Fruit fly (Drosophila melanogaster) whole organism, larva: ENCODE results near the gene CG15024.

Experiments
- noc ChIP-seq: fragments of 200-800 bp; sonication (Bioruptor generic); optimal IDR thresholded peaks from 3 replicates; lab custom pipeline; 2019; ENCODE audit warnings: missing biosample characterization, mild to moderate bottlenecking, missing genetic modification characterization, moderate library complexity

The CG15024 gene

dm6 chr3L:4477656-4478254, 14.1 kb upstream of the CG15024 start:
- no peak for TF ChIP-seq noc (tag; lab: Kevin White, UChicago)

dm6 chr3L:4475704-4476103, 12.1 kb upstream of the CG15024 start:
- no peak for TF ChIP-seq noc (tag; lab: Kevin White, UChicago)

- peak; percentile 43 for TF ChIP-seq noc (tag; lab: Kevin White, UChicago)
Measured at dm6 chr3L:4474946-4475470, 11.4 kb upstream of the CG15024 start.

- no peak for TF ChIP-seq noc (tag; lab: Kevin White, UChicago)
Measured at dm6 chr3L:4472768-4473167, 9.1 kb upstream of the CG15024 start, which contains the start of gene CG11349. Gene CG11349, plus strand, starts transcription at chr3L:4473068.

- TF ChIP-seq noc (tag; lab: Kevin White, UChicago), result no peak
Measured at dm6 chr3L:4471449-4471848, 7.8 kb upstream of the CG15024 start, which contains the start of gene CG32248. Gene CG32248, plus strand, starts transcription at chr3L:4471749.

- TF ChIP-seq noc (tag; lab: Kevin White, UChicago), result no peak
Measured at dm6 chr3L:4469701-4470100, 6.1 kb upstream of the CG15024 start, which contains the start of gene CG32249. Gene CG32249, plus strand, starts transcription at chr3L:4470001.

- no peak for TF ChIP-seq noc (tag; lab: Kevin White, UChicago)
Measured at dm6 chr3L:4466530-4466929, 2.9 kb upstream of the CG15024 start, which contains the start of gene CG32241. Gene CG32241, minus strand, starts transcription at chr3L:4466630.

dm6 chr3L:4461454-4462045, 2.1 kb downstream of the CG15024 start, which contains the start of gene CG15023:
Gene CG15023, minus strand, starts transcription at chr3L:4461504.
- TF ChIP-seq noc (tag; lab: Kevin White, UChicago), result no peak

- no peak for TF ChIP-seq noc (tag; lab: Kevin White, UChicago)
Measured at dm6 chr3L:4460307-4461088, 3.1 kb downstream of the CG15024 start, which contains the start of gene CG15022. Gene CG15022, minus strand, starts transcription at chr3L:4460317.

- no peak for TF ChIP-seq noc (tag; lab: Kevin White, UChicago)
Measured at dm6 chr3L:4458063-4458462, 5.6 kb downstream of the CG15024 start, which contains the start of gene CG11345. Gene CG11345, minus strand, starts transcription at chr3L:4458163.

dm6 chr3L:4447229-4447628, 16.4 kb downstream of the CG15024 start:
- no peak for TF ChIP-seq noc (tag; lab: Kevin White, UChicago)

- no peak for TF ChIP-seq noc (tag; lab: Kevin White, UChicago)
Measured at dm6 chr3L:4446273-4446672, 17.4 kb downstream of the CG15024 start, which contains the start of gene CG12607. Gene CG12607, plus strand, starts transcription at chr3L:4446573.

- TF ChIP-seq noc (tag; lab: Kevin White, UChicago), result peak; percentile 69
Measured at dm6 chr3L:4445824-4446223, 17.8 kb downstream of the CG15024 start.

dm6 chr3L:4442168-4442567, 21.5 kb downstream of the CG15024 start:
- no peak for TF ChIP-seq noc (tag; lab: Kevin White, UChicago)

- TF ChIP-seq noc (tag; lab: Kevin White, UChicago), result no peak
Measured at dm6 chr3L:4440153-4440552, 23.5 kb downstream of the CG15024 start.

dm6 chr3L:4436421-4436820, 27.2 kb downstream of the CG15024 start, which contains the start of gene CG15021:
Gene CG15021, plus strand, starts transcription at chr3L:4436721.
- no peak for TF ChIP-seq noc (tag; lab: Kevin White, UChicago)
